Worm (Caenorhabditis elegans): ENCODE results near the gene ZK262.8.

ce11 chrV:18395649-18396048, 42.5 kb upstream of the ZK262.8 start, which contains the start of gene Y51A2B.9:
- TF ChIP-seq ama-1 (optimal IDR thresholded peaks at IDR 0.05), result no peak
- no peak for TF ChIP-seq flt-1 (GFP tag; IDR thresholded peaks at IDR 0.05)
- TF ChIP-seq hmg-4 (GFP tag; optimal IDR thresholded peaks at IDR 0.05), result no peak
- TF ChIP-seq aly-1 (tag; optimal IDR thresholded peaks at IDR 0.05), result no peak
- TF ChIP-seq hmbx-1 (tag; optimal IDR thresholded peaks at IDR 0.05), result no peak
- TF ChIP-seq ceh-36 (tag; optimal IDR thresholded peaks at IDR 0.05), result no peak
- TF ChIP-seq tra-4 (tag; optimal IDR thresholded peaks at IDR 0.05), result no peak
- no peak for TF ChIP-seq hnd-1 (tag; optimal IDR thresholded peaks at IDR 0.05)
- TF ChIP-seq B0310.2 (tag; optimal IDR thresholded peaks at IDR 0.05), result no peak
- no peak for TF ChIP-seq sea-1 (GFP tag; conservative IDR thresholded peaks at IDR 0.05)
- no peak for TF ChIP-seq scrt-1 (GFP tag; IDR thresholded peaks at IDR 0.05)
- no peak for TF ChIP-seq F13C5.2 (tag; optimal IDR thresholded peaks at IDR 0.05)
- no peak for TF ChIP-seq pes-1 (GFP tag; IDR thresholded peaks at IDR 0.05)
- TF ChIP-seq ceh-13 (GFP tag; optimal IDR thresholded peaks at IDR 0.05), result no peak
